Worm (Caenorhabditis elegans) whole organism, early embryonic: Measurements from ENCODE around the gene R02E4.3.

ENCODE experiments used
- B0310.2 ChIP-seq: sonication (generic microtip); optimal IDR thresholded peaks from 2 replicates; lab custom pipeline; 2016; ENCODE audit warnings: mild to moderate bottlenecking, missing genetic modification characterization, missing compliant biosample characterization
- F13C5.2 ChIP-seq: sonication (generic microtip); optimal IDR thresholded peaks from 2 replicates; lab custom pipeline; 2017; ENCODE audit warnings: mild to moderate bottlenecking, missing genetic modification characterization, inconsistent platforms, missing compliant biosample characterization
- aly-1 ChIP-seq: sonication (generic microtip); optimal IDR thresholded peaks from 2 replicates; lab custom pipeline; 2016; ENCODE audit warnings: missing genetic modification characterization, missing compliant biosample characterization
- ama-1 ChIP-seq: fragments of 150-350 bp; optimal IDR thresholded peaks from 2 replicates; lab custom pipeline; 2014
- ceh-13 ChIP-seq: fragments of 200-800 bp; sonication (Bioruptor generic); optimal IDR thresholded peaks from 2 replicates; lab custom pipeline; 2018; ENCODE audit warnings: mild to moderate bottlenecking, missing genetic modification characterization, missing compliant biosample characterization
- ceh-36 ChIP-seq: sonication (generic microtip); optimal IDR thresholded peaks from 2 replicates; lab custom pipeline; 2016; ENCODE audit warnings: missing genetic modification characterization, inconsistent platforms, missing compliant biosample characterization
- ets-7 ChIP-seq: sonication (generic microtip); optimal IDR thresholded peaks from 2 replicates; lab custom pipeline; 2016; ENCODE audit warnings: missing genotype, missing genetic modification characterization, missing compliant biosample characterization
- flt-1 ChIP-seq: fragments of 200-800 bp; sonication (Bioruptor generic); IDR thresholded peaks from 2 replicates; pipeline ENCODE4 v1.3.6; 2022; ENCODE audit warnings: missing genetic modification characterization, missing compliant biosample characterization
- hmbx-1 ChIP-seq: sonication (generic microtip); optimal IDR thresholded peaks from 2 replicates; lab custom pipeline; 2016; ENCODE audit warnings: mild to moderate bottlenecking, missing genetic modification characterization, missing compliant biosample characterization
- hmg-4 ChIP-seq: fragments of 200-800 bp; sonication (Bioruptor generic); optimal IDR thresholded peaks from 2 replicates; lab custom pipeline; 2018; ENCODE audit warnings: mild to moderate bottlenecking, missing genetic modification characterization, missing compliant biosample characterization
- hnd-1 ChIP-seq: sonication (generic microtip); optimal IDR thresholded peaks from 2 replicates; lab custom pipeline; 2016; ENCODE audit warnings: missing genetic modification characterization, missing compliant biosample characterization
- pes-1 ChIP-seq: fragments of 200-800 bp; sonication (Bioruptor generic); IDR thresholded peaks from 2 replicates; pipeline ENCODE4 v1.3.6; 2022; ENCODE audit warnings: missing genetic modification reagents, missing genetic modification characterization, missing compliant biosample characterization
- scrt-1 ChIP-seq: fragments of 200-800 bp; sonication (Bioruptor generic); IDR thresholded peaks from 2 replicates; pipeline ENCODE4 v1.3.6; 2022; ENCODE audit warnings: missing genetic modification characterization, missing compliant biosample characterization
- sea-1 ChIP-seq: fragments of 200-800 bp; sonication (Bioruptor generic); conservative IDR thresholded peaks from 2 replicates; pipeline ENCODE4 v1.3.6; 2022; ENCODE audit warnings: missing genetic modification characterization, missing compliant biosample characterization
- tbx-11 ChIP-seq: fragments of 200-800 bp; sonication (Bioruptor generic); IDR thresholded peaks from 2 replicates; pipeline ENCODE4 v1.3.6; 2022; ENCODE audit warnings: missing genetic modification characterization, missing compliant biosample characterization
- tbx-37 ChIP-seq: fragments of 200-800 bp; sonication (Bioruptor generic); conservative IDR thresholded peaks from 2 replicates; pipeline ENCODE4 v1.3.6; 2022; ENCODE audit warnings: missing genetic modification reagents, missing genetic modification characterization, missing compliant biosample characterization
- tra-4 ChIP-seq: sonication (generic microtip); optimal IDR thresholded peaks from 2 replicates; lab custom pipeline; 2017; ENCODE audit warnings: missing genetic modification characterization, missing compliant biosample characterization

R02E4.3 gene

ce11 chrX:4145051-4145826, 43.3 kb upstream of the R02E4.3 start:
- TF ChIP-seq tbx-11 (GFP tag; lab: Robert Waterston, UW) = peak; percentile 54; the same call in 1 of the 2 replicates
- TF ChIP-seq hnd-1 = no peak
- peak; percentile 31 for TF ChIP-seq F13C5.2

ce11 chrX:4144136-4144781, 42.3 kb upstream of the R02E4.3 start:
- TF ChIP-seq B0310.2 (tag; lab: Kevin White, UChicago) (no peak), hmbx-1 (no peak), scrt-1 (no peak), ama-1 (lab: Kevin White, UChicago) (no peak), ets-7 (no peak), aly-1 (tag; lab: Kevin White, UChicago) (no peak), tra-4 (no peak), tbx-11 (GFP tag; lab: Robert Waterston, UW) (no peak), flt-1 (GFP tag; lab: Robert Waterston, UW) (no peak), tbx-37 (GFP tag; lab: Robert Waterston, UW) (no peak), hnd-1 (no peak), hmg-4 (GFP tag; lab: Kevin White, UChicago) (no peak), F13C5.2 (no peak)

DNA sequence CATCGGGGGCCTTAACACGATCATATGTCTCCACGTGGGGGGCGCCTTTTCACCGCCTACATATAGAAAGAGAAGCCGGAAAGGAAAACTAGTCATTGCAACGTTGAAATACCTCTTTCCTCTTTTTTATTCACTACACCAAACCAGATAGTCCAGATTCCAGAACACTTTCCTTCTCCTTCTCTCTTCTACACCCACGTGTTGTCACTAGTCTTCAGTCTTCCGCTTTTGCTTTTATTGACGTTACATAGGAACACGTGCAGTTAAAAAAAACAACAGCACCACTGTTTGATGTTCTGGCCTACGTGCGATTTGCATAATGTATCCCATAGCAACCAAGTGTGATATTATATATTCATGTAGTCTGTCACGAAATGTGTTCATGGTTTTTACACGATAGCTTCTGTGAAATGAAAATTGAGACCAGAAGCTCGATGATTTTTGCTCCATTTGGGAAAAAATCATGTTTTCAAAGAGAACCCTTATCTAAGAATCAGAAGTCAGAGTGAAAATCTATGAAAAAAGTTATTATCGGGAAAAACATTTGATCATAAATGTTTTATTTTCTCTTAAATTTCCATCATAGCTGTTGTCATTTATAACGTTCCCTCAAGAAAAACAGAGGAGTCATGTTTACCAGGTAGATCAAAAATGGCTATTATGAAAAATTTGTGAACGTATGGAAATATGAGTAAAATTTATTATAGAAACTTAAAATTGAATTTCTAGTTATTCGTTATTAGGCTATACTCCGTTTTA, 41.5 kb upstream of the R02E4.3 start:
- TF ChIP-seq tbx-37 (GFP tag; lab: Robert Waterston, UW) (no peak), ceh-36 (no peak), hmg-4 (GFP tag; lab: Kevin White, UChicago) (no peak), flt-1 (GFP tag; lab: Robert Waterston, UW) (no peak), F13C5.2 (no peak), aly-1 (tag; lab: Kevin White, UChicago) (no peak), sea-1 (GFP tag; lab: Robert Waterston, UW) (no peak), pes-1 (GFP tag; lab: Robert Waterston, UW) (no peak), scrt-1 (no peak), tra-4 (no peak), B0310.2 (tag; lab: Kevin White, UChicago) (no peak)

ce11 chrX:4142648-4143259, 40.8 kb upstream of the R02E4.3 start:
- TF ChIP-seq hmg-4 (GFP tag; lab: Kevin White, UChicago) (no peak), tbx-11 (GFP tag; lab: Robert Waterston, UW) (no peak), ama-1 (lab: Kevin White, UChicago) (no peak), pes-1 (GFP tag; lab: Robert Waterston, UW) (no peak), aly-1 (tag; lab: Kevin White, UChicago) (no peak), ets-7 (no peak), hnd-1 (no peak), tbx-37 (GFP tag; lab: Robert Waterston, UW) (no peak), tra-4 (no peak), ceh-36 (no peak), hmbx-1 (no peak), F13C5.2 (no peak), ceh-13 (GFP tag; lab: Kevin White, UChicago) (no peak), sea-1 (GFP tag; lab: Robert Waterston, UW) (no peak), scrt-1 (no peak), B0310.2 (tag; lab: Kevin White, UChicago) (no peak), flt-1 (GFP tag; lab: Robert Waterston, UW) (no peak)

- no peak for TF ChIP-seq pes-1 (GFP tag; lab: Robert Waterston, UW)
- no peak for TF ChIP-seq sea-1 (GFP tag; lab: Robert Waterston, UW)
- no peak for TF ChIP-seq aly-1 (tag; lab: Kevin White, UChicago)
- no peak for TF ChIP-seq flt-1 (GFP tag; lab: Robert Waterston, UW)
- no peak for TF ChIP-seq F13C5.2
Measured at ce11 chrX:4142202-4142601, 40.3 kb upstream of the R02E4.3 start.

- TF ChIP-seq B0310.2 (tag; lab: Kevin White, UChicago) (no peak), hmbx-1 (no peak), ceh-36 (no peak), tbx-37 (GFP tag; lab: Robert Waterston, UW) (no peak)
Measured at ce11 chrX:4140755-4141417, 39.0 kb upstream of the R02E4.3 start.
